Fruit fly (Drosophila melanogaster) whole organism, prepupa: ENCODE results near the gene c-cup.

ENCODE experiments used
- CG10669 ChIP-seq: fragments of 200-800 bp; sonication (Bioruptor generic); optimal IDR thresholded peaks from 3 replicates; lab custom pipeline; 2018; ENCODE audit warnings: missing biosample characterization, mild to moderate bottlenecking, missing genetic modification characterization, moderate library complexity
- Lpt ChIP-seq: fragments of 200-800 bp; sonication (Bioruptor generic); optimal IDR thresholded peaks from 3 replicates; lab custom pipeline; 2016; ENCODE audit warnings: missing biosample characterization, missing genetic modification characterization
- OdsH ChIP-seq: fragments of 200-800 bp; sonication (Bioruptor generic); optimal IDR thresholded peaks from 3 replicates; lab custom pipeline; 2016; ENCODE audit warnings: missing biosample characterization, missing genetic modification characterization
- Smox ChIP-seq: fragments of 200-800 bp; sonication (Bioruptor generic); optimal IDR thresholded peaks from 3 replicates; lab custom pipeline; 2016; ENCODE audit warnings: missing biosample characterization, missing genetic modification characterization
- dac ChIP-seq: fragments of 200-800 bp; sonication (Bioruptor generic); optimal IDR thresholded peaks from 2 replicates; lab custom pipeline; 2017; ENCODE audit warnings: missing biosample characterization, mild to moderate bottlenecking, missing genetic modification characterization
- fd85E ChIP-seq: fragments of 200-800 bp; sonication (Bioruptor generic); optimal IDR thresholded peaks from 3 replicates; lab custom pipeline; 2016; ENCODE audit warnings: missing biosample characterization, missing genetic modification characterization
- salr ChIP-seq, 2 experiments: fragments of 200-800 bp; sonication (Bioruptor generic); optimal IDR thresholded peaks; 3 replicates each; lab custom pipeline; 2016 to 2018; ENCODE audit warnings: missing biosample characterization in 2 of 2, missing genetic modification characterization in 2 of 2, mild to moderate bottlenecking in 1 of 2

- no peak for TF ChIP-seq CG10669 (GFP tag; lab: Kevin White, UChicago)
- no peak for TF ChIP-seq OdsH
- TF ChIP-seq salr (GFP tag; optimal IDR thresholded peaks at IDR 0.05; lab: Kevin White, UChicago), result no peak
- TF ChIP-seq fd85E, result no peak
- TF ChIP-seq Smox (GFP tag; lab: Kevin White, UChicago), result no peak
- TF ChIP-seq Lpt, result no peak
- TF ChIP-seq dac (GFP tag; lab: Kevin White, UChicago), result no peak
These were observed 6.7 kb upstream of the c-cup start for dm6 chr2L:1839019-1839418.
